Worm (Caenorhabditis elegans) whole organism, L1 larva: ENCODE data around the gene C38C5.1.

Experiments used
- blmp-1 ChIP-seq: fragments of 150-350 bp; optimal IDR thresholded peaks from 2 replicates; lab custom pipeline; 2014; ENCODE audit warnings: missing biosample characterization, missing genetic modification characterization
- ceh-63 ChIP-seq: fragments of 200-800 bp; sonication (Bioruptor generic); optimal IDR thresholded peaks from 2 replicates; lab custom pipeline; 2018; ENCODE audit warnings: mild to moderate bottlenecking, missing genetic modification characterization, missing compliant biosample characterization
- dsc-1 ChIP-seq: sonication (generic microtip); optimal IDR thresholded peaks from 2 replicates; lab custom pipeline; 2016; ENCODE audit warnings: mild to moderate bottlenecking, missing genetic modification characterization, missing compliant biosample characterization
- elt-3 ChIP-seq, 6 experiments: fragments of 150-350 bp in 1 of 6; sonication (generic microtip); optimal IDR thresholded peaks; 2 replicates each; lab custom pipeline; 2017 to 2018; ENCODE audit warnings: missing biosample characterization in 6 of 6, missing genetic modification characterization in 6 of 6, inconsistent platforms in 1 of 6
- lin-13 ChIP-seq: fragments of 150-350 bp; optimal IDR thresholded peaks from 2 replicates; lab custom pipeline; 2014; ENCODE audit warnings: missing biosample characterization, missing genetic modification reagents, missing genetic modification characterization
- nhr-85 ChIP-seq: sonication (generic microtip); peaks from one replicate; lab custom pipeline; 2016; ENCODE audit warnings: missing genetic modification characterization, inconsistent platforms, missing compliant biosample characterization
- nhr-90 ChIP-seq: sonication (generic microtip); optimal IDR thresholded peaks from 2 replicates; lab custom pipeline; 2016; ENCODE audit warnings: mild to moderate bottlenecking, missing genetic modification characterization, missing compliant biosample characterization; ENCODE audit not compliant: poor library complexity
- sup-37 ChIP-seq: fragments of 200-800 bp; sonication (Bioruptor generic); optimal IDR thresholded peaks from 2 replicates; lab custom pipeline; 2018; ENCODE audit warnings: mild to moderate bottlenecking, missing genetic modification characterization, missing compliant biosample characterization
- zag-1 ChIP-seq: fragments of 150-350 bp; optimal IDR thresholded peaks from 2 replicates; lab custom pipeline; 2014; ENCODE audit warnings: missing biosample characterization, missing genetic modification characterization
- zip-4 ChIP-seq: fragments of 200-800 bp; sonication (Bioruptor generic); optimal IDR thresholded peaks from 2 replicates; lab custom pipeline; 2018; ENCODE audit warnings: mild to moderate bottlenecking, missing genetic modification characterization, moderate library complexity, missing compliant biosample characterization

The C38C5.1 gene

ce11 chrX:5603338-5603816 is 45.5 kb downstream of the C38C5.1 start, which contains the start of gene F14D12.1 (continued):
- TF ChIP-seq sup-37 (GFP tag; lab: Kevin White, UChicago) (no peak), blmp-1 (peak; percentile 79), dsc-1 (tag; lab: Kevin White, UChicago) (no peak), zip-4 (GFP tag; lab: Kevin White, UChicago) (no peak), nhr-90 (peak; percentile 50), lin-13 (GFP tag; lab: Kevin White, UChicago) (no peak)

DNA sequence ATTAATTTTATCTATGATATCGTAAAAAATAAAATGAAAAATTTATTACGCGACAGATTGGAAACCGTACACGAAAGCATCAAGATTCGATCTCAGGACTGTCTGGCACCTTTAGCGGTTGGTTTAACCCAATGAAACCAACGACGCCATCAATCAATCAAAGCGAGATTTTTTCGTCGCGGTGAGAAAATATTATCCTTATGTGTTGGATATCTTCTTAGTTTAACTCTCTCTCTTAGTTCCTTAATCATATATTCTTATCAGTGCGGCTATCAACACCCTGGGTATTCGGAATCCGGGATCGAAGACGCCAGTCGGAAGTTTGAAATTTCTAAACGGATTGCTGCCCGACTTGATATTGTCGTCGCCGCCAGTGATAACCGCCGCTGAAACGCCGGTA is 47.2 kb downstream of the C38C5.1 start:
- TF ChIP-seq elt-3 (tag; optimal IDR thresholded peaks at IDR 0.05; lab: Kevin White, UChicago) (peak in 2 of 6 experiments; percentile 45 to 70), ceh-63 (GFP tag; lab: Kevin White, UChicago) (no peak), nhr-85 (tag; lab: Kevin White, UChicago) (peak; percentile 49), blmp-1 (peak; percentile 81), zag-1 (tag; lab: Kevin White, UChicago) (no peak)
